Worm (Caenorhabditis elegans) whole organism, L3 larva: ENCODE measurements around the gene K11D12.7.

Source experiments
- R02D3.7 ChIP-seq: fragments of 150-350 bp; optimal IDR thresholded peaks from 2 replicates; lab custom pipeline; 2014; ENCODE audit warnings: missing biosample characterization, missing genetic modification characterization
- ZK546.5 ChIP-seq: sonication (generic microtip); optimal IDR thresholded peaks from 2 replicates; lab custom pipeline; 2017; ENCODE audit warnings: missing biosample characterization, missing genetic modification characterization
- aly-2 ChIP-seq: fragments of 150-350 bp; optimal IDR thresholded peaks from 2 replicates; lab custom pipeline; 2014; ENCODE audit warnings: missing biosample characterization, missing genetic modification characterization
- ama-1 ChIP-seq: fragments of 150-350 bp; optimal IDR thresholded peaks from 2 replicates; lab custom pipeline; 2018
- ceh-16 ChIP-seq: sonication (generic microtip); optimal IDR thresholded peaks from 2 replicates; lab custom pipeline; 2017; ENCODE audit warnings: missing biosample characterization, missing genetic modification characterization
- ceh-28 ChIP-seq: fragments of 150-350 bp; optimal IDR thresholded peaks from 2 replicates; lab custom pipeline; 2014; ENCODE audit warnings: missing biosample characterization, missing genetic modification reagents, missing genetic modification characterization
- ceh-82 ChIP-seq: fragments of 150-350 bp; optimal IDR thresholded peaks from 2 replicates; lab custom pipeline; 2014; ENCODE audit warnings: missing biosample characterization, missing genetic modification characterization
- ceh-9 ChIP-seq: sonication (generic microtip); optimal IDR thresholded peaks from 2 replicates; lab custom pipeline; 2018; ENCODE audit warnings: missing biosample characterization, missing genetic modification characterization
- daf-12 ChIP-seq: fragments of 150-350 bp; optimal IDR thresholded peaks from 2 replicates; lab custom pipeline; 2014; ENCODE audit warnings: missing biosample characterization, missing genetic modification reagents, missing genetic modification characterization
- egl-27 ChIP-seq: sonication (generic microtip); optimal IDR thresholded peaks from 4 replicates; lab custom pipeline; 2017; ENCODE audit warnings: missing biosample characterization, missing genetic modification reagents, missing genetic modification characterization
- egl-5 ChIP-seq: fragments of 150-350 bp; optimal IDR thresholded peaks from 2 replicates; lab custom pipeline; 2017; ENCODE audit warnings: missing biosample characterization, missing genetic modification reagents, missing genetic modification characterization, inconsistent platforms
- elt-1 ChIP-seq: fragments of 150-350 bp; optimal IDR thresholded peaks from 2 replicates; lab custom pipeline; 2014; ENCODE audit warnings: missing biosample characterization, missing genetic modification characterization
- elt-2 ChIP-seq: sonication (generic microtip); optimal IDR thresholded peaks from 2 replicates; lab custom pipeline; 2016; ENCODE audit warnings: missing genetic modification reagents, mild to moderate bottlenecking, missing genetic modification characterization, missing compliant biosample characterization
- elt-3 ChIP-seq, 3 experiments: fragments of 150-350 bp in 1 of 3; sonication (generic microtip) in 2 of 3; optimal IDR thresholded peaks; 2 replicates in 2 of 3; 4 replicates in 1 of 3; lab custom pipeline; 2014 to 2017; ENCODE audit warnings: missing biosample characterization in 3 of 3, missing genetic modification characterization in 3 of 3
- eor-1 ChIP-seq, 2 experiments: fragments of 150-350 bp; optimal IDR thresholded peaks; 2 replicates each; lab custom pipeline; 2014 to 2018; ENCODE audit warnings: missing biosample characterization in 2 of 2, missing genetic modification characterization in 2 of 2
- fkh-10 ChIP-seq: sonication (generic microtip); optimal IDR thresholded peaks from 2 replicates; lab custom pipeline; 2017; ENCODE audit warnings: missing biosample characterization, missing genetic modification reagents, missing genetic modification characterization
- fkh-2 ChIP-seq: fragments of 150-350 bp; optimal IDR thresholded peaks from 2 replicates; lab custom pipeline; 2014; ENCODE audit warnings: missing biosample characterization, missing genetic modification reagents, missing genetic modification characterization
- fos-1 ChIP-seq: fragments of 150-350 bp; optimal IDR thresholded peaks from 2 replicates; lab custom pipeline; 2014; ENCODE audit warnings: missing biosample characterization, missing genetic modification characterization
- hmg-11 ChIP-seq: sonication (generic microtip); optimal IDR thresholded peaks from 2 replicates; lab custom pipeline; 2016; ENCODE audit warnings: missing genetic modification characterization, missing compliant biosample characterization
- jun-1 ChIP-seq: fragments of 150-350 bp; optimal IDR thresholded peaks from 2 replicates; lab custom pipeline; 2014; ENCODE audit warnings: missing biosample characterization, missing genetic modification reagents, missing genetic modification characterization
- lin-15B ChIP-seq: fragments of 150-350 bp; optimal IDR thresholded peaks from 2 replicates; lab custom pipeline; 2014; ENCODE audit warnings: missing biosample characterization, missing genetic modification characterization
- lin-39 ChIP-seq: fragments of 150-350 bp; optimal IDR thresholded peaks from 2 replicates; lab custom pipeline; 2018; ENCODE audit warnings: missing biosample characterization, missing genetic modification reagents, missing genetic modification characterization
- lsy-12 ChIP-seq: sonication (generic microtip); optimal IDR thresholded peaks from 2 replicates; lab custom pipeline; 2016; ENCODE audit warnings: mild to moderate bottlenecking, missing genetic modification characterization, missing compliant biosample characterization
- mdl-1 ChIP-seq: fragments of 150-350 bp; optimal IDR thresholded peaks from 2 replicates; lab custom pipeline; 2014; ENCODE audit warnings: missing biosample characterization, missing genetic modification characterization
- mml-1 ChIP-seq: fragments of 150-350 bp; sonication (generic microtip); optimal IDR thresholded peaks from 3 replicates; lab custom pipeline; 2014; ENCODE audit warnings: missing biosample characterization, missing genetic modification characterization
- nfya-1 ChIP-seq: sonication (generic microtip); optimal IDR thresholded peaks from 2 replicates; lab custom pipeline; 2017; ENCODE audit warnings: missing genetic modification characterization, mild to moderate bottlenecking, missing compliant biosample characterization, antibody characterized with exemption, moderate library complexity; ENCODE audit not compliant: insufficient read depth
- nhr-11 ChIP-seq: fragments of 150-350 bp; optimal IDR thresholded peaks from 2 replicates; lab custom pipeline; 2014; ENCODE audit warnings: missing biosample characterization, missing genetic modification characterization
- nhr-12 ChIP-seq: fragments of 150-350 bp; optimal IDR thresholded peaks from 2 replicates; lab custom pipeline; 2014; ENCODE audit warnings: missing biosample characterization, missing genetic modification characterization
- nhr-23 ChIP-seq: fragments of 150-350 bp; optimal IDR thresholded peaks from 2 replicates; lab custom pipeline; 2014; ENCODE audit warnings: missing biosample characterization, missing genetic modification reagents, missing genetic modification characterization
- nhr-237 ChIP-seq: fragments of 150-350 bp; optimal IDR thresholded peaks from 2 replicates; lab custom pipeline; 2014; ENCODE audit warnings: missing biosample characterization, missing genetic modification characterization
- nhr-25 ChIP-seq: sonication (generic microtip); optimal IDR thresholded peaks from 2 replicates; lab custom pipeline; 2017; ENCODE audit warnings: missing biosample characterization, missing genetic modification characterization
- nhr-28 ChIP-seq: fragments of 150-350 bp; optimal IDR thresholded peaks from 2 replicates; lab custom pipeline; 2014; ENCODE audit warnings: missing biosample characterization, missing genetic modification characterization
- nhr-43 ChIP-seq: sonication (generic microtip); optimal IDR thresholded peaks from 2 replicates; lab custom pipeline; 2016; ENCODE audit warnings: mild to moderate bottlenecking, missing genetic modification characterization, missing compliant biosample characterization; ENCODE audit not compliant: poor library complexity, severe bottlenecking
- nhr-77 ChIP-seq: fragments of 150-350 bp; optimal IDR thresholded peaks from 2 replicates; lab custom pipeline; 2014; ENCODE audit warnings: missing biosample characterization, missing genetic modification characterization
- pha-4 ChIP-seq: fragments of 150-350 bp; optimal IDR thresholded peaks from 2 replicates; lab custom pipeline; 2014; ENCODE audit warnings: missing biosample characterization, missing genetic modification reagents, missing genetic modification characterization
- pqm-1 ChIP-seq: fragments of 150-350 bp; optimal IDR thresholded peaks from 2 replicates; lab custom pipeline; 2017; ENCODE audit warnings: missing biosample characterization, missing genetic modification characterization, inconsistent platforms
- sea-2 ChIP-seq: fragments of 150-350 bp; sonication (generic microtip); optimal IDR thresholded peaks from 4 replicates; lab custom pipeline; 2014; ENCODE audit warnings: missing biosample characterization, missing genetic modification reagents, missing genetic modification characterization
- skn-1 ChIP-seq: fragments of 150-350 bp; optimal IDR thresholded peaks from 2 replicates; lab custom pipeline; 2014; ENCODE audit warnings: missing biosample characterization, missing genetic modification characterization
- snpc-4 ChIP-seq: fragments of 150-350 bp; optimal IDR thresholded peaks from 2 replicates; lab custom pipeline; 2014; ENCODE audit warnings: missing biosample characterization, missing genetic modification characterization
- tbx-2 ChIP-seq: sonication (generic microtip); optimal IDR thresholded peaks from 2 replicates; lab custom pipeline; 2016; ENCODE audit warnings: mild to moderate bottlenecking, missing genetic modification characterization, missing compliant biosample characterization
- unc-39 ChIP-seq: sonication (generic microtip); optimal IDR thresholded peaks from 4 replicates; lab custom pipeline; 2017; ENCODE audit warnings: missing biosample characterization, missing genetic modification characterization
- unc-62 ChIP-seq: fragments of 150-350 bp; sonication (generic microtip); optimal IDR thresholded peaks from 4 replicates; lab custom pipeline; 2014; ENCODE audit warnings: missing biosample characterization, missing genetic modification reagents, missing genetic modification characterization
- zag-1 ChIP-seq: fragments of 150-350 bp; optimal IDR thresholded peaks from 2 replicates; lab custom pipeline; 2014; ENCODE audit warnings: missing biosample characterization, missing genetic modification characterization
- ztf-11 ChIP-seq: fragments of 150-350 bp; optimal IDR thresholded peaks from 2 replicates; lab custom pipeline; 2014; ENCODE audit warnings: missing biosample characterization, missing genetic modification characterization

Gene K11D12.7

ce11 chrV:5035058-5035457 is 1.2 kb downstream of the K11D12.7 start, which contains the start of gene K11D12.6:
Gene K11D12.6, minus strand, starts transcription at chrV:5035158.
- TF ChIP-seq unc-39 (tag; lab: Kevin White, UChicago): no peak
- TF ChIP-seq hmg-11 (tag; lab: Kevin White, UChicago): no peak
- no peak for TF ChIP-seq ztf-11 (tag; lab: Kevin White, UChicago)
- no peak for TF ChIP-seq mdl-1 (tag; lab: Kevin White, UChicago)
- no peak for TF ChIP-seq egl-27 (tag; lab: Kevin White, UChicago)
- no peak for TF ChIP-seq nhr-25 (tag; lab: Kevin White, UChicago)
- TF ChIP-seq nfya-1 (tag; lab: Kevin White, UChicago): no peak
- TF ChIP-seq nhr-237 (tag; lab: Kevin White, UChicago): no peak
- no peak for TF ChIP-seq elt-3 (tag; optimal IDR thresholded peaks at IDR 0.05; lab: Kevin White, UChicago)
- TF ChIP-seq nhr-23 (tag; lab: Kevin White, UChicago): no peak
- TF ChIP-seq nhr-12 (tag; lab: Kevin White, UChicago): no peak
- TF ChIP-seq daf-12: no peak
- TF ChIP-seq zag-1 (tag; lab: Kevin White, UChicago): no peak
- TF ChIP-seq pqm-1: no peak
- TF ChIP-seq pha-4 (tag; lab: Kevin White, UChicago): no peak
- no peak for TF ChIP-seq lsy-12 (tag; lab: Kevin White, UChicago)
- no peak for TF ChIP-seq unc-62 (GFP tag; lab: Kevin White, UChicago)
- TF ChIP-seq sea-2 (GFP tag; lab: Kevin White, UChicago): no peak
- TF ChIP-seq fkh-10 (GFP tag; lab: Kevin White, UChicago): no peak
- no peak for TF ChIP-seq ceh-9 (tag; lab: Kevin White, UChicago)

ce11 chrV:5033099-5033498 is 3.2 kb downstream of the K11D12.7 start, which contains the start of gene K11D12.13:
Gene K11D12.13, plus strand, starts transcription at chrV:5033399.
- TF ChIP-seq daf-12 (no peak), ceh-16 (tag; lab: Kevin White, UChicago) (no peak), ZK546.5 (no peak), ama-1 (no peak), hmg-11 (tag; lab: Kevin White, UChicago) (no peak), R02D3.7 (tag; lab: Kevin White, UChicago) (no peak), lin-39 (tag; lab: Kevin White, UChicago) (no peak)

- TF ChIP-seq ceh-16 (tag; lab: Kevin White, UChicago): no peak
- TF ChIP-seq skn-1: no peak
- no peak for TF ChIP-seq elt-3 (tag; optimal IDR thresholded peaks at IDR 0.05; lab: Kevin White, UChicago)
- no peak for TF ChIP-seq jun-1 (tag; lab: Kevin White, UChicago)
- TF ChIP-seq nhr-23 (tag; lab: Kevin White, UChicago): peak; percentile 42
- TF ChIP-seq nhr-25 (tag; lab: Kevin White, UChicago): no peak
- TF ChIP-seq ztf-11 (tag; lab: Kevin White, UChicago): no peak
- TF ChIP-seq lin-15B (tag; lab: Kevin White, UChicago): no peak
- no peak for TF ChIP-seq tbx-2 (tag; lab: Kevin White, UChicago)
- no peak for TF ChIP-seq sea-2 (GFP tag; lab: Kevin White, UChicago)
- peak; percentile 11 for TF ChIP-seq pha-4 (tag; lab: Kevin White, UChicago)
- no peak for TF ChIP-seq nhr-11
- no peak for TF ChIP-seq nhr-237 (tag; lab: Kevin White, UChicago)
- peak; percentile 58 for TF ChIP-seq mml-1 (tag; lab: Kevin White, UChicago)
- TF ChIP-seq unc-39 (tag; lab: Kevin White, UChicago): no peak
- peak; percentile 0 for TF ChIP-seq lin-39 (tag; lab: Kevin White, UChicago)
- no peak for TF ChIP-seq R02D3.7 (tag; lab: Kevin White, UChicago)
- peak; percentile 68 for TF ChIP-seq mdl-1 (tag; lab: Kevin White, UChicago)
- no peak for TF ChIP-seq eor-1 (tag; optimal IDR thresholded peaks at IDR 0.05; lab: Kevin White, UChicago)
- TF ChIP-seq nhr-43: no peak
- no peak for TF ChIP-seq unc-62 (GFP tag; lab: Kevin White, UChicago)
- TF ChIP-seq elt-2 (tag; lab: Kevin White, UChicago): peak; percentile 48
- no peak for TF ChIP-seq ceh-82 (tag; lab: Kevin White, UChicago)
- peak; percentile 41 for TF ChIP-seq pqm-1
- no peak for TF ChIP-seq nhr-77
- TF ChIP-seq lsy-12 (tag; lab: Kevin White, UChicago): no peak
- no peak for TF ChIP-seq fos-1
- no peak for TF ChIP-seq snpc-4 (tag; lab: Kevin White, UChicago)
- no peak for TF ChIP-seq nhr-28 (tag; lab: Kevin White, UChicago)
- TF ChIP-seq egl-5: no peak
- TF ChIP-seq ceh-28: no peak
- no peak for TF ChIP-seq nhr-12 (tag; lab: Kevin White, UChicago)
- TF ChIP-seq elt-1 (tag; lab: Kevin White, UChicago): no peak
- no peak for TF ChIP-seq fkh-2 (tag; lab: Kevin White, UChicago)
- TF ChIP-seq ama-1: no peak
- no peak for TF ChIP-seq ceh-9 (tag; lab: Kevin White, UChicago)
- no peak for TF ChIP-seq aly-2 (tag; lab: Kevin White, UChicago)
- no peak for TF ChIP-seq fkh-10 (GFP tag; lab: Kevin White, UChicago)
Measured at ce11 chrV:5032176-5032575, 4.1 kb downstream of the K11D12.7 start.
